Worm (Caenorhabditis elegans) whole organism, early embryonic: Measurements from ENCODE around the gene M03A1.3.

ENCODE experiments used
- B0310.2 ChIP-seq: sonication (generic microtip); optimal IDR thresholded peaks from 2 replicates; lab custom pipeline; 2016; ENCODE audit warnings: mild to moderate bottlenecking, missing genetic modification characterization, missing compliant biosample characterization
- F13C5.2 ChIP-seq: sonication (generic microtip); optimal IDR thresholded peaks from 2 replicates; lab custom pipeline; 2017; ENCODE audit warnings: mild to moderate bottlenecking, missing genetic modification characterization, inconsistent platforms, missing compliant biosample characterization
- aly-1 ChIP-seq: sonication (generic microtip); optimal IDR thresholded peaks from 2 replicates; lab custom pipeline; 2016; ENCODE audit warnings: missing genetic modification characterization, missing compliant biosample characterization
- ama-1 ChIP-seq: fragments of 150-350 bp; optimal IDR thresholded peaks from 2 replicates; lab custom pipeline; 2014
- ceh-13 ChIP-seq: fragments of 200-800 bp; sonication (Bioruptor generic); optimal IDR thresholded peaks from 2 replicates; lab custom pipeline; 2018; ENCODE audit warnings: mild to moderate bottlenecking, missing genetic modification characterization, missing compliant biosample characterization
- ceh-36 ChIP-seq: sonication (generic microtip); optimal IDR thresholded peaks from 2 replicates; lab custom pipeline; 2016; ENCODE audit warnings: missing genetic modification characterization, inconsistent platforms, missing compliant biosample characterization
- ets-7 ChIP-seq: sonication (generic microtip); optimal IDR thresholded peaks from 2 replicates; lab custom pipeline; 2016; ENCODE audit warnings: missing genotype, missing genetic modification characterization, missing compliant biosample characterization
- flt-1 ChIP-seq: fragments of 200-800 bp; sonication (Bioruptor generic); IDR thresholded peaks from 2 replicates; pipeline ENCODE4 v1.3.6; 2022; ENCODE audit warnings: missing genetic modification characterization, missing compliant biosample characterization
- hmbx-1 ChIP-seq: sonication (generic microtip); optimal IDR thresholded peaks from 2 replicates; lab custom pipeline; 2016; ENCODE audit warnings: mild to moderate bottlenecking, missing genetic modification characterization, missing compliant biosample characterization
- hmg-4 ChIP-seq: fragments of 200-800 bp; sonication (Bioruptor generic); optimal IDR thresholded peaks from 2 replicates; lab custom pipeline; 2018; ENCODE audit warnings: mild to moderate bottlenecking, missing genetic modification characterization, missing compliant biosample characterization
- hnd-1 ChIP-seq: sonication (generic microtip); optimal IDR thresholded peaks from 2 replicates; lab custom pipeline; 2016; ENCODE audit warnings: missing genetic modification characterization, missing compliant biosample characterization
- pes-1 ChIP-seq: fragments of 200-800 bp; sonication (Bioruptor generic); IDR thresholded peaks from 2 replicates; pipeline ENCODE4 v1.3.6; 2022; ENCODE audit warnings: missing genetic modification reagents, missing genetic modification characterization, missing compliant biosample characterization
- scrt-1 ChIP-seq: fragments of 200-800 bp; sonication (Bioruptor generic); IDR thresholded peaks from 2 replicates; pipeline ENCODE4 v1.3.6; 2022; ENCODE audit warnings: missing genetic modification characterization, missing compliant biosample characterization
- sea-1 ChIP-seq: fragments of 200-800 bp; sonication (Bioruptor generic); conservative IDR thresholded peaks from 2 replicates; pipeline ENCODE4 v1.3.6; 2022; ENCODE audit warnings: missing genetic modification characterization, missing compliant biosample characterization
- tbx-11 ChIP-seq: fragments of 200-800 bp; sonication (Bioruptor generic); IDR thresholded peaks from 2 replicates; pipeline ENCODE4 v1.3.6; 2022; ENCODE audit warnings: missing genetic modification characterization, missing compliant biosample characterization
- tbx-37 ChIP-seq: fragments of 200-800 bp; sonication (Bioruptor generic); conservative IDR thresholded peaks from 2 replicates; pipeline ENCODE4 v1.3.6; 2022; ENCODE audit warnings: missing genetic modification reagents, missing genetic modification characterization, missing compliant biosample characterization
- tra-4 ChIP-seq: sonication (generic microtip); optimal IDR thresholded peaks from 2 replicates; lab custom pipeline; 2017; ENCODE audit warnings: missing genetic modification characterization, missing compliant biosample characterization

M03A1.3 gene

ce11 chrII:4600276-4600675, 42.7 kb downstream of the M03A1.3 start:
- no peak for TF ChIP-seq B0310.2 (tag; lab: Kevin White, UChicago)
- TF ChIP-seq hmbx-1 (tag; lab: Kevin White, UChicago) = no peak
- no peak for TF ChIP-seq F13C5.2 (tag; lab: Kevin White, UChicago)
- TF ChIP-seq sea-1 (GFP tag; lab: Robert Waterston, UW) = no peak
- no peak for TF ChIP-seq aly-1 (tag; lab: Kevin White, UChicago)
- no peak for TF ChIP-seq flt-1
- no peak for TF ChIP-seq scrt-1
- no peak for TF ChIP-seq ets-7 (tag; lab: Kevin White, UChicago)
- no peak for TF ChIP-seq tbx-37
- no peak for TF ChIP-seq tbx-11
- TF ChIP-seq pes-1 = no peak
- no peak for TF ChIP-seq hmg-4
- no peak for TF ChIP-seq ama-1
- no peak for TF ChIP-seq ceh-36 (tag; lab: Kevin White, UChicago)

- no peak for TF ChIP-seq ets-7 (tag; lab: Kevin White, UChicago)
- no peak for TF ChIP-seq ama-1
Measured at ce11 chrII:4600818-4601217, 43.2 kb downstream of the M03A1.3 start.

- TF ChIP-seq tbx-37 (no peak), F13C5.2 (tag; lab: Kevin White, UChicago) (no peak), aly-1 (tag; lab: Kevin White, UChicago) (no peak), hmg-4 (no peak), tra-4 (no peak), B0310.2 (tag; lab: Kevin White, UChicago) (no peak)
Measured at ce11 chrII:4601256-4601655, 43.7 kb downstream of the M03A1.3 start, which contains the start of gene ipla-1. TSS of gene ipla-1 (minus strand) at chrII:4601356.

ce11 chrII:4602533-4602932, 44.9 kb downstream of the M03A1.3 start, which contains the start of gene coa-3:
TSS of gene coa-3 (minus strand) at chrII:4602633.
- TF ChIP-seq hmg-4 (no peak), flt-1 (no peak), tra-4 (no peak), tbx-11 (no peak), tbx-37 (no peak), ets-7 (tag; lab: Kevin White, UChicago) (no peak), B0310.2 (tag; lab: Kevin White, UChicago) (no peak), ama-1 (no peak), aly-1 (tag; lab: Kevin White, UChicago) (no peak), pes-1 (no peak), scrt-1 (no peak), hnd-1 (tag; lab: Kevin White, UChicago) (no peak), ceh-36 (tag; lab: Kevin White, UChicago) (no peak), hmbx-1 (tag; lab: Kevin White, UChicago) (no peak), ceh-13 (GFP tag; lab: Kevin White, UChicago) (no peak), sea-1 (GFP tag; lab: Robert Waterston, UW) (no peak), F13C5.2 (tag; lab: Kevin White, UChicago) (no peak)

- TF ChIP-seq hmbx-1 (tag; lab: Kevin White, UChicago) = no peak
- TF ChIP-seq F13C5.2 (tag; lab: Kevin White, UChicago) = peak; percentile 37
- TF ChIP-seq ama-1 = no peak
- no peak for TF ChIP-seq flt-1
- 0 out of 2 replicates have a peak, but pooled peaks have one; percentile 25 for TF ChIP-seq pes-1
- peak; percentile 74 for TF ChIP-seq tbx-37
- no peak for TF ChIP-seq B0310.2 (tag; lab: Kevin White, UChicago)
- TF ChIP-seq tbx-11 = 0 out of 2 replicates have a peak, but pooled peaks have one; percentile 26
- no peak for TF ChIP-seq tra-4
- no peak for TF ChIP-seq hnd-1 (tag; lab: Kevin White, UChicago)
- TF ChIP-seq ceh-13 (GFP tag; lab: Kevin White, UChicago) = no peak
- TF ChIP-seq ceh-36 (tag; lab: Kevin White, UChicago) = no peak
- TF ChIP-seq scrt-1 = no peak
- TF ChIP-seq hmg-4 = peak; percentile 57
- TF ChIP-seq ets-7 (tag; lab: Kevin White, UChicago) = no peak
Measured at ce11 chrII:4603035-4603434, 45.4 kb downstream of the M03A1.3 start, which contains the start of gene F35D11.4. TSS of gene F35D11.4 (plus strand) at chrII:4603427.

- TF ChIP-seq ceh-13 (GFP tag; lab: Kevin White, UChicago) (no peak), hmbx-1 (tag; lab: Kevin White, UChicago) (no peak), scrt-1 (no peak), ceh-36 (tag; lab: Kevin White, UChicago) (no peak), hnd-1 (tag; lab: Kevin White, UChicago) (no peak), flt-1 (no peak), pes-1 (no peak), sea-1 (GFP tag; lab: Robert Waterston, UW) (no peak), ama-1 (no peak), F13C5.2 (tag; lab: Kevin White, UChicago) (no peak), hmg-4 (no peak), tbx-37 (no peak), ets-7 (tag; lab: Kevin White, UChicago) (no peak), tbx-11 (no peak)
Measured at ce11 chrII:4604149-4604548, 46.6 kb downstream of the M03A1.3 start.

- no peak for TF ChIP-seq flt-1
- no peak for TF ChIP-seq tbx-11
- no peak for TF ChIP-seq hmg-4
- no peak for TF ChIP-seq F13C5.2 (tag; lab: Kevin White, UChicago)
- TF ChIP-seq ceh-13 (GFP tag; lab: Kevin White, UChicago) = no peak
- no peak for TF ChIP-seq tbx-37
- TF ChIP-seq tra-4 = no peak
- TF ChIP-seq sea-1 (GFP tag; lab: Robert Waterston, UW) = no peak
- no peak for TF ChIP-seq pes-1
- no peak for TF ChIP-seq B0310.2 (tag; lab: Kevin White, UChicago)
- TF ChIP-seq scrt-1 = no peak
Measured at ce11 chrII:4604680-4605079, 47.1 kb downstream of the M03A1.3 start.

ce11 chrII:4606687-4607297, 49.2 kb downstream of the M03A1.3 start:
- TF ChIP-seq ama-1 (no peak), aly-1 (tag; lab: Kevin White, UChicago) (no peak), pes-1 (no peak), flt-1 (no peak), ceh-36 (tag; lab: Kevin White, UChicago) (no peak), tbx-37 (no peak)
